Fruit fly (Drosophila melanogaster): ENCODE results near the gene Tfb5.

Gene Tfb5

dm6 chr2L:5002031-5002430, 8.6 kb downstream of the Tfb5 start:
- TF ChIP-seq CG8159 (tag; optimal IDR thresholded peaks at IDR 0.05), result no peak
- no peak for TF ChIP-seq CG15710 (tag; optimal IDR thresholded peaks at IDR 0.05)
- no peak for TF ChIP-seq Pif1A (GFP tag; optimal IDR thresholded peaks at IDR 0.05)
- TF ChIP-seq CG12605 (GFP tag; IDR thresholded peaks at IDR 0.05), result no peak
- no peak for TF ChIP-seq fd96Ca (GFP tag; IDR thresholded peaks at IDR 0.05)
- no peak for TF ChIP-seq CG34367 (tag; optimal IDR thresholded peaks at IDR 0.05)
- TF ChIP-seq Ets98B (GFP tag; IDR thresholded peaks at IDR 0.05), result no peak
- no peak for TF ChIP-seq D1 (tag; optimal IDR thresholded peaks at IDR 0.05)
- no peak for TF ChIP-seq CG14655 (GFP tag; optimal IDR thresholded peaks at IDR 0.05)

dm6 chr2L:5001582-5001929, 9.1 kb downstream of the Tfb5 start:
- TF ChIP-seq CG13204 (GFP tag; optimal IDR thresholded peaks at IDR 0.05) (no peak), CG15710 (tag; optimal IDR thresholded peaks at IDR 0.05) (no peak), CG12605 (GFP tag; IDR thresholded peaks at IDR 0.05) (no peak), CG4496 (GFP tag; IDR thresholded peaks at IDR 0.05) (no peak), CG14655 (GFP tag; optimal IDR thresholded peaks at IDR 0.05) (no peak)

dm6 chr2L:5000919-5001581, 9.6 kb downstream of the Tfb5 start:
- TF ChIP-seq fd96Ca (GFP tag; IDR thresholded peaks at IDR 0.05) (peak; percentile 60; the same call in 2 of the 3 replicates), Snoo (tag; optimal IDR thresholded peaks at IDR 0.05) (no peak), CG10348 (GFP tag; IDR thresholded peaks at IDR 0.05) (peak; percentile 42), CG9948 (tag; optimal IDR thresholded peaks at IDR 0.05) (no peak), CG32121 (GFP tag; IDR thresholded peaks at IDR 0.05) (peak; percentile 33; the same call in 1 of the 2 replicates), D1 (tag; optimal IDR thresholded peaks at IDR 0.05) (no peak), CG8301 (tag; optimal IDR thresholded peaks at IDR 0.05) (no peak), CG4496 (GFP tag; IDR thresholded peaks at IDR 0.05) (peak; percentile 70), CG14655 (GFP tag; optimal IDR thresholded peaks at IDR 0.05) (no peak), rn (GFP tag; IDR thresholded peaks at IDR 0.05) (peak; percentile 41; the same call in 1 of the 2 replicates), Ets98B (GFP tag; IDR thresholded peaks at IDR 0.05) (peak; percentile 59)

dm6 chr2L:5000287-5000871, 10.3 kb downstream of the Tfb5 start:
- peak; percentile 85 for TF ChIP-seq Pif1B (GFP tag; optimal IDR thresholded peaks at IDR 0.05)
- 0 out of 2 replicates have a peak, but pooled peaks have one; percentile 7 for TF ChIP-seq rn (GFP tag; IDR thresholded peaks at IDR 0.05)
- TF ChIP-seq Pif1A (GFP tag; optimal IDR thresholded peaks at IDR 0.05), result peak; percentile 87
- TF ChIP-seq CG17806 (tag; optimal IDR thresholded peaks at IDR 0.05), result peak; percentile 83
- TF ChIP-seq CG14655 (GFP tag; optimal IDR thresholded peaks at IDR 0.05), result peak; percentile 84
- TF ChIP-seq CG12605 (GFP tag; IDR thresholded peaks at IDR 0.05), result peak; percentile 59; the same call in 1 of the 2 replicates
- TF ChIP-seq CG8159 (tag; optimal IDR thresholded peaks at IDR 0.05), result peak; percentile 91
- peak; percentile 66 for TF ChIP-seq Ets98B (GFP tag; IDR thresholded peaks at IDR 0.05)
- peak; percentile 47 for TF ChIP-seq EcR (GFP tag; optimal IDR thresholded peaks at IDR 0.05)
- TF ChIP-seq CG10348 (GFP tag; IDR thresholded peaks at IDR 0.05), result no peak
- peak; percentile 73 for TF ChIP-seq Snoo (tag; optimal IDR thresholded peaks at IDR 0.05)
- TF ChIP-seq CG8301 (tag; optimal IDR thresholded peaks at IDR 0.05), result peak; percentile 70
- peak; percentile 85 for TF ChIP-seq CG34367 (tag; optimal IDR thresholded peaks at IDR 0.05)
- TF ChIP-seq CG9948 (tag; optimal IDR thresholded peaks at IDR 0.05), result peak; percentile 87
- peak; percentile 32 for TF ChIP-seq CG32121 (GFP tag; IDR thresholded peaks at IDR 0.05)
- peak; percentile 83 for TF ChIP-seq CG13204 (GFP tag; optimal IDR thresholded peaks at IDR 0.05)
- TF ChIP-seq fd96Ca (GFP tag; IDR thresholded peaks at IDR 0.05), result peak; percentile 69
- peak; percentile 85 for TF ChIP-seq D1 (tag; optimal IDR thresholded peaks at IDR 0.05)
- TF ChIP-seq CG15710 (tag; optimal IDR thresholded peaks at IDR 0.05), result peak; percentile 93
- TF ChIP-seq CG4496 (GFP tag; IDR thresholded peaks at IDR 0.05), result peak; percentile 63
- TF ChIP-seq gl (tag; optimal IDR thresholded peaks at IDR 0.05), result peak; percentile 66

- TF ChIP-seq CG15710 (tag; optimal IDR thresholded peaks at IDR 0.05), result peak; percentile 52
- TF ChIP-seq CG34367 (tag; optimal IDR thresholded peaks at IDR 0.05), result peak; percentile 54
- TF ChIP-seq fd96Ca (GFP tag; IDR thresholded peaks at IDR 0.05), result peak; percentile 92
- TF ChIP-seq CG12605 (GFP tag; IDR thresholded peaks at IDR 0.05), result peak; percentile 60
- peak; percentile 68 for TF ChIP-seq Pif1A (GFP tag; optimal IDR thresholded peaks at IDR 0.05)
- TF ChIP-seq CG8301 (tag; optimal IDR thresholded peaks at IDR 0.05), result peak; percentile 78
- peak; percentile 53 for TF ChIP-seq CG9948 (tag; optimal IDR thresholded peaks at IDR 0.05)
- no peak for TF ChIP-seq CG13204 (GFP tag; optimal IDR thresholded peaks at IDR 0.05)
- no peak for TF ChIP-seq gl (tag; optimal IDR thresholded peaks at IDR 0.05)
- TF ChIP-seq EcR (GFP tag; optimal IDR thresholded peaks at IDR 0.05), result peak; percentile 80
- peak; percentile 36; the same call in 1 of the 2 replicates for TF ChIP-seq CG10348 (GFP tag; IDR thresholded peaks at IDR 0.05)
- TF ChIP-seq CG32121 (GFP tag; IDR thresholded peaks at IDR 0.05), result peak; percentile 87
- TF ChIP-seq CG8159 (tag; optimal IDR thresholded peaks at IDR 0.05), result peak; percentile 62
- TF ChIP-seq D1 (tag; optimal IDR thresholded peaks at IDR 0.05), result no peak
- TF ChIP-seq Ets98B (GFP tag; IDR thresholded peaks at IDR 0.05), result peak; percentile 90
- TF ChIP-seq Snoo (tag; optimal IDR thresholded peaks at IDR 0.05), result peak; percentile 37
- TF ChIP-seq CG17806 (tag; optimal IDR thresholded peaks at IDR 0.05), result peak; percentile 48
- peak; percentile 83 for TF ChIP-seq rn (GFP tag; IDR thresholded peaks at IDR 0.05)
- peak; percentile 84 for TF ChIP-seq CG14655 (GFP tag; optimal IDR thresholded peaks at IDR 0.05)
- TF ChIP-seq CG4496 (GFP tag; IDR thresholded peaks at IDR 0.05), result peak; percentile 87
- peak; percentile 65 for TF ChIP-seq Pif1B (GFP tag; optimal IDR thresholded peaks at IDR 0.05)
Observed at dm6 chr2L:4999389-5000032, 11.1 kb downstream of the Tfb5 start.

Measured in whole organism, pupa.